Worm (Caenorhabditis elegans): ENCODE measurements around the gene fbxa-133.

The fbxa-133 gene

ce11 chrV:17549362-17549761 lies 35.2 kb upstream of the fbxa-133 start, which contains the start of gene fbxa-176:
Gene fbxa-176, plus strand, starts transcription at chrV:17549675.
- TF ChIP-seq zfh-2 (GFP tag; conservative IDR thresholded peaks at IDR 0.05) (no peak), attf-6 (GFP tag; IDR thresholded peaks at IDR 0.05) (no peak), lir-1 (GFP tag; conservative IDR thresholded peaks at IDR 0.05) (no peak), snpc-4 (GFP tag; optimal IDR thresholded peaks at IDR 0.05) (no peak), snpc-4 (tag; optimal IDR thresholded peaks at IDR 0.05) (peak; percentile 46 to 88 (median 77)), attf-5 (GFP tag; optimal IDR thresholded peaks at IDR 0.05) (peak; percentile 20), sdz-38 (tag; optimal IDR thresholded peaks at IDR 0.05) (no peak), ceh-40 (GFP tag; IDR thresholded peaks at IDR 0.05) (no peak), Y53G8AR.9 (GFP tag; conservative IDR thresholded peaks at IDR 0.05) (no peak), F49E8.2 (tag; optimal IDR thresholded peaks at IDR 0.05; ENCODE audit: insufficient read depth) (no peak), lin-40 (tag; optimal IDR thresholded peaks at IDR 0.05) (no peak), Y95B8A.8 (GFP tag; IDR thresholded peaks at IDR 0.05) (no peak), nhr-80 (tag; optimal IDR thresholded peaks at IDR 0.05) (peak; percentile 73), T26A5.8 (tag; optimal IDR thresholded peaks at IDR 0.05) (no peak), B0336.3 (GFP tag; IDR thresholded peaks at IDR 0.05) (no peak), lsy-27 (tag; optimal IDR thresholded peaks at IDR 0.05; ENCODE audit: borderline replicate concordance, insufficient read depth) (no peak), ztf-6 (GFP tag; IDR thresholded peaks at IDR 0.05) (no peak), ets-4 (GFP tag; optimal IDR thresholded peaks at IDR 0.05) (no peak), ceh-91 (GFP tag; IDR thresholded peaks at IDR 0.05) (no peak), tbx-9 (tag; optimal IDR thresholded peaks at IDR 0.05; ENCODE audit: borderline replicate concordance) (no peak), nhr-120 (GFP tag; IDR thresholded peaks at IDR 0.05) (no peak)

- TF ChIP-seq chd-7 (tag; optimal IDR thresholded peaks at IDR 0.05) (no peak), ztf-26 (tag; optimal IDR thresholded peaks at IDR 0.05) (no peak), Y53G8AR.9 (GFP tag; conservative IDR thresholded peaks at IDR 0.05) (no peak), nhr-90 (tag; optimal IDR thresholded peaks at IDR 0.05) (no peak), pha-4 (tag; optimal IDR thresholded peaks at IDR 0.05) (no peak), mxl-1 (tag; optimal IDR thresholded peaks at IDR 0.05) (no peak), Y95B8A.8 (GFP tag; IDR thresholded peaks at IDR 0.05) (no peak), mel-28 (tag; optimal IDR thresholded peaks at IDR 0.05; ENCODE audit: borderline replicate concordance) (no peak)
These were observed 33.2 kb upstream of the fbxa-133 start for ce11 chrV:17551396-17551795.

ce11 chrV:17552759-17553158 lies 31.8 kb upstream of the fbxa-133 start, which contains the start of gene C38D9.8:
Gene C38D9.8, minus strand, starts transcription at chrV:17552859.
- no peak for TF ChIP-seq F33H1.4 (GFP tag; IDR thresholded peaks at IDR 0.05)
- TF ChIP-seq zim-3 (tag; optimal IDR thresholded peaks at IDR 0.05), result no peak
- TF ChIP-seq hsf-1 (GFP tag; IDR thresholded peaks at IDR 0.05), result no peak

- no peak for TF ChIP-seq tbx-9 (tag; optimal IDR thresholded peaks at IDR 0.05; ENCODE audit: borderline replicate concordance)
- TF ChIP-seq nhr-90 (tag; optimal IDR thresholded peaks at IDR 0.05), result no peak
- TF ChIP-seq ztf-26 (tag; optimal IDR thresholded peaks at IDR 0.05), result no peak
- TF ChIP-seq snpc-1.1 (tag; optimal IDR thresholded peaks at IDR 0.05; ENCODE audit: insufficient read depth), result no peak
- TF ChIP-seq bed-2 (GFP tag; IDR thresholded peaks at IDR 0.05), result no peak
- no peak for TF ChIP-seq Y53G8AR.9 (GFP tag; conservative IDR thresholded peaks at IDR 0.05)
- no peak for TF ChIP-seq nfya-1 (tag; optimal IDR thresholded peaks at IDR 0.05; ENCODE audit: borderline replicate concordance, insufficient read depth)
- no peak for TF ChIP-seq bed-1 (GFP tag; IDR thresholded peaks at IDR 0.05)
- TF ChIP-seq F57C9.4 (tag; optimal IDR thresholded peaks at IDR 0.05), result no peak
- no peak for TF ChIP-seq aptf-3 (GFP tag; IDR thresholded peaks at IDR 0.05)
- no peak for TF ChIP-seq lag-1 (GFP tag; IDR thresholded peaks at IDR 0.05)
- TF ChIP-seq lin-35 (GFP tag; optimal IDR thresholded peaks at IDR 0.05), result no peak
- TF ChIP-seq atf-7 (tag; optimal IDR thresholded peaks at IDR 0.05), result no peak
- no peak for TF ChIP-seq T26A5.8 (tag; optimal IDR thresholded peaks at IDR 0.05)
- no peak for TF ChIP-seq somi-1 (GFP tag; optimal IDR thresholded peaks at IDR 0.05)
These were observed 26.2 kb upstream of the fbxa-133 start, which contains the start of gene fbxa-174 for ce11 chrV:17558377-17558776. Gene fbxa-174, minus strand, starts transcription at chrV:17558477.
